Worm (Caenorhabditis elegans): ENCODE measurements around the gene B0495.7.

B0495.7 gene

ce11 chrII:7704387-7704786 is 646 bp downstream of the B0495.7 start:
- TF ChIP-seq egl-27 (tag; optimal IDR thresholded peaks at IDR 0.05) (no peak), pqm-1 (tag; optimal IDR thresholded peaks at IDR 0.05) (no peak), unc-62 (GFP tag; optimal IDR thresholded peaks at IDR 0.05) (no peak), pha-4 (tag; optimal IDR thresholded peaks at IDR 0.05) (no peak), nhr-11 (tag; optimal IDR thresholded peaks at IDR 0.05) (no peak), R02D3.7 (tag; optimal IDR thresholded peaks at IDR 0.05) (no peak), nhr-23 (tag; optimal IDR thresholded peaks at IDR 0.05) (no peak), daf-12 (tag; optimal IDR thresholded peaks at IDR 0.05) (no peak), nhr-25 (tag; optimal IDR thresholded peaks at IDR 0.05) (no peak), lin-39 (tag; optimal IDR thresholded peaks at IDR 0.05) (no peak), ceh-82 (tag; optimal IDR thresholded peaks at IDR 0.05) (no peak), nhr-43 (tag; optimal IDR thresholded peaks at IDR 0.05; ENCODE audit: poor library complexity, severe bottlenecking) (no peak), nhr-67 (tag; optimal IDR thresholded peaks at IDR 0.05) (no peak), fkh-10 (GFP tag; optimal IDR thresholded peaks at IDR 0.05) (no peak), ZK546.5 (tag; optimal IDR thresholded peaks at IDR 0.05) (no peak), ama-1 (optimal IDR thresholded peaks at IDR 0.05) (no peak), elt-2 (tag; optimal IDR thresholded peaks at IDR 0.05) (no peak), ztf-11 (tag; optimal IDR thresholded peaks at IDR 0.05) (no peak), mml-1 (tag; optimal IDR thresholded peaks at IDR 0.05) (no peak), egl-5 (tag; optimal IDR thresholded peaks at IDR 0.05) (no peak)

- TF ChIP-seq unc-39 (tag; optimal IDR thresholded peaks at IDR 0.05) = no peak
- TF ChIP-seq ztf-11 (tag; optimal IDR thresholded peaks at IDR 0.05) = no peak
- peak; percentile 49 for TF ChIP-seq nfya-1 (tag; optimal IDR thresholded peaks at IDR 0.05; ENCODE audit: insufficient read depth)
- peak; percentile 56 for TF ChIP-seq pha-4 (tag; optimal IDR thresholded peaks at IDR 0.05)
- TF ChIP-seq elt-2 (tag; optimal IDR thresholded peaks at IDR 0.05) = peak; percentile 22
Measured at ce11 chrII:7699009-7699408, 6.0 kb downstream of the B0495.7 start, which contains the start of the genes moa-2 and cdk-11.1. Gene moa-2 (minus strand): TSS chrII:7699033. Gene cdk-11.1 (plus strand): TSS chrII:7699235.

- TF ChIP-seq nhr-43 (tag; optimal IDR thresholded peaks at IDR 0.05; ENCODE audit: poor library complexity, severe bottlenecking) (no peak), elt-3 (tag; optimal IDR thresholded peaks at IDR 0.05) (no peak), ztf-4 (tag; optimal IDR thresholded peaks at IDR 0.05) (no peak), unc-39 (tag; optimal IDR thresholded peaks at IDR 0.05) (no peak), ZK546.5 (tag; optimal IDR thresholded peaks at IDR 0.05) (no peak)
Measured at ce11 chrII:7698406-7698805, 6.6 kb downstream of the B0495.7 start, which contains the start of gene B0495.5. Gene B0495.5 (minus strand): TSS chrII:7698506.

ce11 chrII:7697156-7697555 is 7.9 kb downstream of the B0495.7 start:
- TF ChIP-seq nhr-28 (tag; optimal IDR thresholded peaks at IDR 0.05) (no peak), nfya-1 (tag; optimal IDR thresholded peaks at IDR 0.05; ENCODE audit: insufficient read depth) (no peak), ceh-82 (tag; optimal IDR thresholded peaks at IDR 0.05) (no peak), skn-1 (tag; optimal IDR thresholded peaks at IDR 0.05) (no peak), mdl-1 (tag; optimal IDR thresholded peaks at IDR 0.05) (no peak), nhr-12 (tag; optimal IDR thresholded peaks at IDR 0.05) (no peak), aly-2 (tag; optimal IDR thresholded peaks at IDR 0.05) (no peak)

- TF ChIP-seq lin-39 (tag; optimal IDR thresholded peaks at IDR 0.05) (no peak), snpc-4 (tag; optimal IDR thresholded peaks at IDR 0.05) (no peak), jun-1 (tag; optimal IDR thresholded peaks at IDR 0.05) (peak; percentile 55), nhr-25 (tag; optimal IDR thresholded peaks at IDR 0.05) (no peak), pha-4 (tag; optimal IDR thresholded peaks at IDR 0.05) (peak; percentile 3), elt-2 (tag; optimal IDR thresholded peaks at IDR 0.05) (peak; percentile 98), pqm-1 (tag; optimal IDR thresholded peaks at IDR 0.05) (peak; percentile 88), zag-1 (tag; optimal IDR thresholded peaks at IDR 0.05) (no peak)
Measured at ce11 chrII:7695636-7696035, 9.4 kb downstream of the B0495.7 start.

- TF ChIP-seq tbx-2 (tag; optimal IDR thresholded peaks at IDR 0.05) (no peak), nhr-43 (tag; optimal IDR thresholded peaks at IDR 0.05; ENCODE audit: poor library complexity, severe bottlenecking) (no peak), nhr-12 (tag; optimal IDR thresholded peaks at IDR 0.05) (no peak), ceh-28 (tag; optimal IDR thresholded peaks at IDR 0.05) (no peak), aly-2 (tag; optimal IDR thresholded peaks at IDR 0.05) (no peak), lin-39 (tag; optimal IDR thresholded peaks at IDR 0.05) (no peak), R02D3.7 (tag; optimal IDR thresholded peaks at IDR 0.05) (no peak), nhr-77 (tag; optimal IDR thresholded peaks at IDR 0.05) (no peak), jun-1 (tag; optimal IDR thresholded peaks at IDR 0.05) (peak; percentile 31), pha-4 (tag; optimal IDR thresholded peaks at IDR 0.05) (no peak), elt-2 (tag; optimal IDR thresholded peaks at IDR 0.05) (peak; percentile 85), egl-5 (tag; optimal IDR thresholded peaks at IDR 0.05) (no peak), fkh-10 (GFP tag; optimal IDR thresholded peaks at IDR 0.05) (no peak), nhr-11 (tag; optimal IDR thresholded peaks at IDR 0.05) (no peak), sea-2 (GFP tag; optimal IDR thresholded peaks at IDR 0.05) (no peak), skn-1 (tag; optimal IDR thresholded peaks at IDR 0.05) (no peak), mdl-1 (tag; optimal IDR thresholded peaks at IDR 0.05) (no peak), nhr-76 (tag; optimal IDR thresholded peaks at IDR 0.05) (no peak), fkh-2 (tag; optimal IDR thresholded peaks at IDR 0.05) (no peak), ama-1 (optimal IDR thresholded peaks at IDR 0.05) (no peak), pqm-1 (tag; optimal IDR thresholded peaks at IDR 0.05) (peak; percentile 66)
Measured at ce11 chrII:7694745-7695144, 10.3 kb downstream of the B0495.7 start.

Measured in whole organism, L3 larva.